Fruit fly (Drosophila melanogaster) whole organism, embryonic: Measurements from ENCODE around the gene Fibp.
A peak's percentile ranks its signal among the peaks of the same experiment; 100 is the strongest.

ENCODE experiments used
- Asciz ChIP-seq: fragments of 200-800 bp; sonication (Bioruptor generic); optimal IDR thresholded peaks from 2 replicates; lab custom pipeline; 2017; ENCODE audit warnings: missing biosample characterization, mild to moderate bottlenecking, missing genetic modification characterization, missing genetic modification reagents
- Atf-2 ChIP-seq: fragments of 200-800 bp; sonication (Bioruptor generic); optimal IDR thresholded peaks from 2 replicates; lab custom pipeline; 2016; ENCODE audit warnings: missing biosample characterization, missing genetic modification characterization
- Atf3 ChIP-seq: fragments of 200-800 bp; sonication (Bioruptor generic); optimal IDR thresholded peaks from 3 replicates; lab custom pipeline; 2016; ENCODE audit warnings: missing biosample characterization, missing genetic modification characterization
- Awh ChIP-seq: fragments of 200-800 bp; sonication (Bioruptor generic); IDR thresholded peaks from 2 replicates; pipeline ENCODE4, ENCODE4 v1.3.6; 2022; ENCODE audit warnings: missing biosample characterization, missing genetic modification characterization
- CG14014 ChIP-seq: fragments of 200-800 bp; sonication (Bioruptor generic); IDR thresholded peaks from 2 replicates; pipeline ENCODE4 v1.3.6; 2022; ENCODE audit warnings: missing biosample characterization, missing genetic modification characterization
- CG1529 ChIP-seq: fragments of 200-800 bp; sonication (Bioruptor generic); optimal IDR thresholded peaks from 3 replicates; lab custom pipeline; 2018; ENCODE audit warnings: missing biosample characterization, missing genetic modification characterization
- CG17186 ChIP-seq: fragments of 200-800 bp; sonication (Bioruptor generic); optimal IDR thresholded peaks from 3 replicates; lab custom pipeline; 2017; ENCODE audit warnings: missing biosample characterization, missing genetic modification reagents, missing genetic modification characterization
- CG17912 ChIP-seq: fragments of 200-800 bp; sonication (Bioruptor generic); optimal IDR thresholded peaks from 2 replicates; lab custom pipeline; 2018; ENCODE audit warnings: missing biosample characterization, mild to moderate bottlenecking, missing genetic modification characterization
- CG2199 ChIP-seq: fragments of 200-800 bp; sonication (Bioruptor generic); IDR thresholded peaks from 3 replicates; pipeline ENCODE4 v1.3.6; 2022; ENCODE audit warnings: missing biosample characterization, missing genetic modification characterization
- CG2889 ChIP-seq: fragments of 200-800 bp; sonication (Bioruptor generic); IDR thresholded peaks from 3 replicates; pipeline ENCODE4 v1.3.6; 2022; ENCODE audit warnings: missing biosample characterization, missing genetic modification characterization
- CG30403 ChIP-seq: fragments of 200-800 bp; sonication (Bioruptor generic); optimal IDR thresholded peaks from 3 replicates; lab custom pipeline; 2016; ENCODE audit warnings: missing biosample characterization, missing genetic modification characterization
- CG32532 ChIP-seq: fragments of 200-800 bp; sonication (Bioruptor generic); IDR thresholded peaks from 2 replicates; pipeline ENCODE4 v1.3.6; 2022; ENCODE audit warnings: missing biosample characterization, missing genetic modification characterization
- CG32767 ChIP-seq: fragments of 200-800 bp; sonication (Bioruptor generic); IDR thresholded peaks from 2 replicates; pipeline ENCODE4 v1.3.6; 2022; ENCODE audit warnings: missing biosample characterization, missing genetic modification characterization
- CG3281 ChIP-seq: fragments of 200-800 bp; sonication (Bioruptor generic); optimal IDR thresholded peaks from 3 replicates; lab custom pipeline; 2017; ENCODE audit warnings: missing biosample characterization, mild to moderate bottlenecking, missing genetic modification characterization
- CG33557 ChIP-seq: fragments of 200-800 bp; sonication (Bioruptor generic); optimal IDR thresholded peaks from 2 replicates; lab custom pipeline; 2019; ENCODE audit warnings: missing biosample characterization, mild to moderate bottlenecking, missing genetic modification characterization, moderate library complexity
- CG34422 ChIP-seq: fragments of 200-800 bp; sonication (Bioruptor generic); IDR thresholded peaks from 3 replicates; pipeline ENCODE4 v1.3.6; 2022; ENCODE audit warnings: missing biosample characterization, missing genetic modification characterization
- CG4360 ChIP-seq: fragments of 200-800 bp; sonication (Bioruptor generic); IDR thresholded peaks from 2 replicates; pipeline ENCODE4 v1.3.6; 2022; ENCODE audit warnings: missing biosample characterization, missing genetic modification characterization
- CG5245 ChIP-seq: fragments of 200-800 bp; sonication (Bioruptor generic); optimal IDR thresholded peaks from 3 replicates; lab custom pipeline; 2016; ENCODE audit warnings: missing biosample characterization, missing genetic modification characterization
- CG6254 ChIP-seq: fragments of 200-800 bp; sonication (Bioruptor generic); optimal IDR thresholded peaks from 3 replicates; lab custom pipeline; 2017; ENCODE audit warnings: mild to moderate bottlenecking, missing biosample characterization, missing genetic modification reagents, missing genetic modification characterization
- CG6689 ChIP-seq: fragments of 200-800 bp; sonication (Bioruptor generic); IDR thresholded peaks from 2 replicates; pipeline ENCODE4 v1.3.6; 2022; ENCODE audit warnings: missing biosample characterization, missing genetic modification characterization
- CG8359 ChIP-seq: fragments of 200-800 bp; sonication (Bioruptor generic); optimal IDR thresholded peaks from 2 replicates; lab custom pipeline; 2017; ENCODE audit warnings: missing biosample characterization, mild to moderate bottlenecking, missing genetic modification characterization, borderline replicate concordance
- CG8944 ChIP-seq: fragments of 200-800 bp; sonication (Bioruptor generic); optimal IDR thresholded peaks from 3 replicates; lab custom pipeline; 2016; ENCODE audit warnings: missing biosample characterization, missing genetic modification characterization
- D19A ChIP-seq: fragments of 200-800 bp; optimal IDR thresholded peaks from 3 replicates; lab custom pipeline; 2019; ENCODE audit warnings: missing biosample characterization, mild to moderate bottlenecking, missing genetic modification characterization, moderate library complexity
- Doc2 ChIP-seq: fragments of 200-800 bp; sonication (Bioruptor generic); IDR thresholded peaks from 2 replicates; pipeline ENCODE4 v1.3.6; 2022; ENCODE audit warnings: missing biosample characterization, missing genetic modification characterization
- Dref ChIP-seq: fragments of 200-800 bp; sonication (Bioruptor generic); IDR thresholded peaks from 2 replicates; pipeline ENCODE4 v1.3.6; 2022; ENCODE audit warnings: missing biosample characterization, missing genetic modification characterization
- Fer3 ChIP-seq: fragments of 200-800 bp; sonication (Bioruptor generic); optimal IDR thresholded peaks from 2 replicates; lab custom pipeline; 2018; ENCODE audit warnings: missing biosample characterization, mild to moderate bottlenecking, missing genetic modification characterization, moderate library complexity
- Gug ChIP-seq: fragments of 200-800 bp; sonication (Bioruptor generic); IDR thresholded peaks from 4 replicates; pipeline ENCODE4 v1.3.6; 2022; ENCODE audit warnings: missing biosample characterization, missing genetic modification characterization
- HLH3B ChIP-seq: fragments of 200-800 bp; sonication (Bioruptor generic); IDR thresholded peaks from 2 replicates; pipeline ENCODE4 v1.3.6; 2022; ENCODE audit warnings: missing biosample characterization, missing genetic modification characterization
- HmgZ ChIP-seq: fragments of 200-800 bp; sonication (Bioruptor generic); optimal IDR thresholded peaks from 2 replicates; lab custom pipeline; 2018; ENCODE audit warnings: missing biosample characterization, mild to moderate bottlenecking, missing genetic modification characterization
- Mad ChIP-seq: fragments of 200-800 bp; sonication (Bioruptor generic); optimal IDR thresholded peaks from 2 replicates; lab custom pipeline; 2016; ENCODE audit warnings: missing biosample characterization, missing genetic modification characterization
- Meics ChIP-seq: fragments of 200-800 bp; sonication (Bioruptor generic); optimal IDR thresholded peaks from 2 replicates; lab custom pipeline; 2017; ENCODE audit warnings: missing biosample characterization, mild to moderate bottlenecking, missing genetic modification characterization
- Mrtf ChIP-seq: fragments of 200-800 bp; sonication (Bioruptor generic); IDR thresholded peaks from 3 replicates; pipeline ENCODE4 v1.3.6; 2022; ENCODE audit warnings: missing biosample characterization, missing genetic modification characterization
- NC2α ChIP-seq: fragments of 200-800 bp; sonication (Bioruptor generic); optimal IDR thresholded peaks from 2 replicates; lab custom pipeline; 2016; ENCODE audit warnings: missing biosample characterization, missing genetic modification characterization
- Optix ChIP-seq: fragments of 200-800 bp; sonication (Bioruptor generic); IDR thresholded peaks from 3 replicates; pipeline ENCODE4 v1.3.6; 2022; ENCODE audit warnings: missing biosample characterization, missing genetic modification characterization
- Stat92E ChIP-seq, 3 experiments: fragments of >200 bp in 2 of 3; fragments of 200-800 bp in 1 of 3; sonication (Bioruptor generic) in 1 of 3; optimal IDR thresholded peaks; 2 replicates each; lab custom pipeline; 2017 to 2019; ENCODE audit warnings: missing biosample characterization in 3 of 3, missing genetic modification characterization in 3 of 3, mild to moderate bottlenecking in 1 of 3, moderate library complexity in 1 of 3
- az2 ChIP-seq: fragments of 200-800 bp; sonication (Bioruptor generic); optimal IDR thresholded peaks from 3 replicates; lab custom pipeline; 2016; ENCODE audit warnings: missing biosample characterization, missing genetic modification characterization
- chinmo ChIP-seq: fragments of 200-800 bp; sonication (Bioruptor generic); IDR thresholded peaks from 4 replicates; pipeline ENCODE4 v1.3.6; 2022; ENCODE audit warnings: missing biosample characterization, missing genetic modification characterization; ENCODE audit not compliant: partially characterized antibody
- ems ChIP-seq: fragments of 200-800 bp; sonication (Bioruptor generic); optimal IDR thresholded peaks from 3 replicates; lab custom pipeline; 2016; ENCODE audit warnings: missing biosample characterization, missing genetic modification characterization
- exex ChIP-seq: fragments of 200-800 bp; sonication (Bioruptor generic); optimal IDR thresholded peaks from 4 replicates; lab custom pipeline; 2018; ENCODE audit warnings: missing biosample characterization, mild to moderate bottlenecking, missing genetic modification characterization, moderate library complexity
- fd64A ChIP-seq: fragments of 200-800 bp; sonication (Bioruptor generic); optimal IDR thresholded peaks from 3 replicates; lab custom pipeline; 2018; ENCODE audit warnings: missing biosample characterization, mild to moderate bottlenecking, missing genetic modification characterization
- gce ChIP-seq: fragments of 200-800 bp; sonication (Bioruptor generic); IDR thresholded peaks from 3 replicates; pipeline ENCODE4 v1.3.6; 2022; ENCODE audit warnings: missing biosample characterization, missing genetic modification characterization
- hkb ChIP-seq, 2 experiments: fragments of 200-800 bp in 1 of 2; fragments of >200 bp in 1 of 2; sonication (Bioruptor generic) in 1 of 2; IDR thresholded peaks in 1 of 2; optimal IDR thresholded peaks in 1 of 2; 2 replicates each; pipeline versions ENCODE4 v1.3.6 to Lab custom; 2017 to 2022; ENCODE audit warnings: missing biosample characterization in 1 of 2, missing genetic modification characterization in 1 of 2
- jumu ChIP-seq: fragments of 200-800 bp; sonication (Bioruptor generic); optimal IDR thresholded peaks from 3 replicates; lab custom pipeline; 2016; ENCODE audit warnings: missing biosample characterization, missing genetic modification characterization
- org-1 ChIP-seq: fragments of 200-800 bp; sonication (Bioruptor generic); optimal IDR thresholded peaks from 2 replicates; lab custom pipeline; 2017; ENCODE audit warnings: missing biosample characterization, missing genetic modification characterization
- pros ChIP-seq: fragments of 200-800 bp; sonication (Bioruptor generic); optimal IDR thresholded peaks from 3 replicates; lab custom pipeline; 2019; ENCODE audit warnings: missing biosample characterization, mild to moderate bottlenecking, missing genetic modification characterization, moderate library complexity
- psq ChIP-seq: fragments of 200-800 bp; sonication (Bioruptor generic); optimal IDR thresholded peaks from 2 replicates; lab custom pipeline; 2017; ENCODE audit warnings: missing biosample characterization, missing genetic modification characterization
- slbo ChIP-seq: fragments of 200-800 bp; sonication (Bioruptor generic); IDR thresholded peaks from 2 replicates; pipeline ENCODE4 v1.3.6; 2022; ENCODE audit warnings: missing biosample characterization, missing genetic modification characterization
- ssp ChIP-seq: fragments of 200-800 bp; sonication (Bioruptor generic); IDR thresholded peaks from 2 replicates; pipeline ENCODE4 v1.3.6; 2022; ENCODE audit warnings: missing biosample characterization, missing genetic modification characterization
- stwl ChIP-seq: fragments of 200-800 bp; sonication (Bioruptor generic); optimal IDR thresholded peaks from 3 replicates; lab custom pipeline; 2018; ENCODE audit warnings: missing biosample characterization, mild to moderate bottlenecking, missing genetic modification characterization, moderate library complexity
- tx ChIP-seq: fragments of 200-800 bp; sonication (Bioruptor generic); optimal IDR thresholded peaks from 2 replicates; lab custom pipeline; 2016; ENCODE audit warnings: missing biosample characterization, missing genetic modification characterization
- unpg ChIP-seq: fragments of 200-800 bp; sonication (Bioruptor generic); optimal IDR thresholded peaks from 3 replicates; lab custom pipeline; 2018; ENCODE audit warnings: missing biosample characterization, mild to moderate bottlenecking, missing genetic modification characterization, moderate library complexity
- zen ChIP-seq: fragments of 200-800 bp; sonication (Bioruptor generic); optimal IDR thresholded peaks from 3 replicates; lab custom pipeline; 2018; ENCODE audit warnings: missing biosample characterization, mild to moderate bottlenecking, missing genetic modification characterization, moderate library complexity

Gene Fibp

DNA sequence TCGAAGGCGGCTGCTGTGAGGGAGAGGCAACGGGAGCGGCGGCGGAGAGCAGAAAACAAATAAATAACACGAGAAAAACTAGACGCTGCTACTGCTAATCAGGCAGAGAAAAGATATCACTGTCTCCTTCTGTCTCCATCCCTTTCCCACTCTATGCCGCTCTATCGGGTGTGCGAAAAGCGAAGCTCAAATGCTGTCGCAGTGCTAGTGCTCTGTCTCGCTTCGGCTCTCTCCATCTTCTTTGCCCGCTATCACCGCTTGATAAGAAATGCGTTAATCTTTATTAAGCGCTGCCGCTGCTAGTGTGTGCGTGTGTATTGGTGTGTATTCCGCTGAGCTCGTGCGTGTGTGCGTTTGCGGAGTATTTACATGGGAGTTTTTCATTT is 26.1 kb downstream of the Fibp start:
- TF ChIP-seq CG1529 (GFP tag; lab: Kevin White, UChicago) (no peak), Doc2 (GFP tag; lab: Robert Waterston, UW) (no peak), HmgZ (peak; percentile 33), CG6689 (GFP tag; lab: Robert Waterston, UW) (0 out of 2 replicates have a peak, but pooled peaks have one; percentile 4), chinmo (peak; percentile 97), CG3281 (GFP tag; lab: Kevin White, UChicago) (peak; percentile 39), org-1 (GFP tag; lab: Kevin White, UChicago) (no peak), Atf3 (GFP tag; lab: Kevin White, UChicago) (no peak), hkb (optimal IDR thresholded peaks at IDR 0.05; lab: Kevin White, UChicago) (no peak), hkb (GFP tag; IDR thresholded peaks at IDR 0.05; lab: Robert Waterston, UW) (peak; percentile 45), psq (GFP tag; lab: Kevin White, UChicago) (no peak), CG4360 (GFP tag; lab: Robert Waterston, UW) (no peak), Gug (GFP tag; lab: Robert Waterston, UW) (no peak), jumu (no peak), CG8944 (GFP tag; lab: Kevin White, UChicago) (no peak), ems (no peak), Awh (GFP tag; lab: Robert Waterston, UW) (no peak; the same call in 1 of the 2 replicates), stwl (no peak), CG32532 (no peak), CG8359 (GFP tag; lab: Kevin White, UChicago) (no peak), CG2199 (GFP tag; lab: Robert Waterston, UW) (no peak), ssp (GFP tag; lab: Robert Waterston, UW) (no peak), fd64A (GFP tag; lab: Kevin White, UChicago) (peak; percentile 17), pros (GFP tag; lab: Kevin White, UChicago) (peak; percentile 98), gce (GFP tag; lab: Robert Waterston, UW) (no peak), Fer3 (tag; lab: Kevin White, UChicago) (no peak), Optix (no peak), CG6254 (GFP tag; lab: Kevin White, UChicago) (no peak), HLH3B (GFP tag; lab: Robert Waterston, UW) (no peak), CG30403 (GFP tag; lab: Kevin White, UChicago) (no peak), zen (tag; lab: Kevin White, UChicago) (peak; percentile 26), Stat92E (GFP tag; optimal IDR thresholded peaks at IDR 0.05; lab: Kevin White, UChicago) (peak in 1 of 3 experiments; percentile 0), CG5245 (no peak), tx (GFP tag; lab: Kevin White, UChicago) (no peak), Atf-2 (GFP tag; lab: Kevin White, UChicago) (no peak), az2 (GFP tag; lab: Kevin White, UChicago) (no peak), CG14014 (no peak), unpg (GFP tag; lab: Kevin White, UChicago) (no peak), Dref (GFP tag; lab: Robert Waterston, UW) (no peak), CG33557 (no peak), CG34422 (GFP tag; lab: Robert Waterston, UW) (peak; percentile 36; the same call in 1 of the 3 replicates), CG32767 (no peak), Mrtf (GFP tag; lab: Robert Waterston, UW) (no peak), CG2889 (GFP tag; lab: Robert Waterston, UW) (no peak), slbo (GFP tag; lab: Robert Waterston, UW) (no peak), Asciz (GFP tag; lab: Kevin White, UChicago) (no peak), Mad (GFP tag; lab: Kevin White, UChicago) (no peak), NC2α (GFP tag; lab: Kevin White, UChicago) (no peak), D19A (tag; lab: Kevin White, UChicago) (no peak), CG17912 (GFP tag; lab: Kevin White, UChicago) (no peak), CG17186 (GFP tag; lab: Kevin White, UChicago) (no peak), exex (tag; lab: Kevin White, UChicago) (peak; percentile 68), Meics (GFP tag; lab: Kevin White, UChicago) (no peak)
